Fruit fly (Drosophila melanogaster) whole organism, embryonic: ENCODE measurements around the gene AIMP2.

ENCODE experiments used
- ATbp ChIP-seq: fragments of 200-800 bp; sonication (Bioruptor generic); optimal IDR thresholded peaks from 2 replicates; lab custom pipeline; 2017; ENCODE audit warnings: missing biosample characterization, mild to moderate bottlenecking, missing genetic modification characterization, missing genetic modification reagents
- Aef1 ChIP-seq: fragments of 200-800 bp; sonication (Bioruptor generic); IDR thresholded peaks from 3 replicates; pipeline ENCODE4 v1.3.6; 2022; ENCODE audit warnings: missing biosample characterization, missing genetic modification characterization
- B-H1 ChIP-seq: fragments of 200-800 bp; sonication (Bioruptor generic); IDR thresholded peaks from 3 replicates; pipeline ENCODE4 v1.3.6; 2022; ENCODE audit warnings: missing biosample characterization, missing genetic modification characterization
- CG10147 ChIP-seq: fragments of 200-800 bp; sonication (Bioruptor generic); optimal IDR thresholded peaks from 2 replicates; lab custom pipeline; 2019; ENCODE audit warnings: missing biosample characterization, mild to moderate bottlenecking, missing genetic modification characterization, moderate library complexity
- CG10274 ChIP-seq: fragments of 200-800 bp; sonication (Bioruptor generic); optimal IDR thresholded peaks from 3 replicates; lab custom pipeline; 2017; ENCODE audit warnings: missing biosample characterization, mild to moderate bottlenecking, missing genetic modification characterization
- CG10959 ChIP-seq: fragments of 200-800 bp; sonication (Bioruptor generic); IDR thresholded peaks from 2 replicates; pipeline ENCODE4 v1.3.6; 2022; ENCODE audit warnings: missing biosample characterization, missing genetic modification characterization
- CG11247 ChIP-seq: fragments of 200-800 bp; sonication (Bioruptor generic); IDR thresholded peaks from 2 replicates; pipeline ENCODE4 v1.3.6; 2022; ENCODE audit warnings: missing biosample characterization, missing genetic modification characterization
- CG11456 ChIP-seq: fragments of 200-800 bp; sonication (Bioruptor generic); IDR thresholded peaks from 3 replicates; pipeline ENCODE4 v1.3.6; 2022; ENCODE audit warnings: missing biosample characterization, missing genetic modification characterization
- CG11504 ChIP-seq: fragments of 200-800 bp; sonication (Bioruptor generic); optimal IDR thresholded peaks from 3 replicates; lab custom pipeline; 2019; ENCODE audit warnings: missing biosample characterization, mild to moderate bottlenecking, missing genetic modification characterization, moderate library complexity
- CG1233 ChIP-seq: fragments of 200-800 bp; sonication (Bioruptor generic); optimal IDR thresholded peaks from 4 replicates; lab custom pipeline; 2018; ENCODE audit warnings: missing biosample characterization, mild to moderate bottlenecking, missing genetic modification characterization
- CG13624 ChIP-seq: fragments of 200-800 bp; sonication (Bioruptor generic); optimal IDR thresholded peaks from 2 replicates; lab custom pipeline; 2016; ENCODE audit warnings: missing biosample characterization, missing genetic modification characterization
- CG14014 ChIP-seq: fragments of 200-800 bp; sonication (Bioruptor generic); IDR thresholded peaks from 2 replicates; pipeline ENCODE4 v1.3.6; 2022; ENCODE audit warnings: missing biosample characterization, missing genetic modification characterization
- CG15269 ChIP-seq: fragments of 200-800 bp; sonication (Bioruptor generic); optimal IDR thresholded peaks from 2 replicates; lab custom pipeline; 2018; ENCODE audit warnings: missing biosample characterization, mild to moderate bottlenecking, missing genetic modification characterization, moderate library complexity
- CG1602 ChIP-seq: fragments of 200-800 bp; sonication (Bioruptor generic); optimal IDR thresholded peaks from 3 replicates; lab custom pipeline; 2016; ENCODE audit warnings: missing biosample characterization, missing genetic modification characterization
- CG17802 ChIP-seq: fragments of 200-800 bp; sonication (Bioruptor generic); optimal IDR thresholded peaks from 2 replicates; lab custom pipeline; 2018; ENCODE audit warnings: missing biosample characterization, mild to moderate bottlenecking, missing genetic modification characterization, moderate library complexity
- CG18599 ChIP-seq: fragments of 200-800 bp; sonication (Bioruptor generic); optimal IDR thresholded peaks from 3 replicates; lab custom pipeline; 2017; ENCODE audit warnings: missing biosample characterization, missing genetic modification characterization, mild to moderate bottlenecking, moderate library complexity, missing genetic modification reagents
- CG2202 ChIP-seq: fragments of 200-800 bp; sonication (Bioruptor generic); optimal IDR thresholded peaks from 2 replicates; lab custom pipeline; 2018; ENCODE audit warnings: missing biosample characterization, mild to moderate bottlenecking, missing genetic modification characterization
- CG33557 ChIP-seq: fragments of 200-800 bp; sonication (Bioruptor generic); optimal IDR thresholded peaks from 2 replicates; lab custom pipeline; 2019; ENCODE audit warnings: missing biosample characterization, mild to moderate bottlenecking, missing genetic modification characterization, moderate library complexity
- CG4404 ChIP-seq: fragments of 200-800 bp; sonication (Bioruptor generic); IDR thresholded peaks from 2 replicates; pipeline ENCODE4 v1.3.6; 2022; ENCODE audit warnings: missing biosample characterization, missing genetic modification characterization
- CG4424 ChIP-seq: fragments of 200-800 bp; sonication (Bioruptor generic); optimal IDR thresholded peaks from 3 replicates; lab custom pipeline; 2016; ENCODE audit warnings: missing biosample characterization, missing genetic modification characterization
- CG6272 ChIP-seq: fragments of 200-800 bp; sonication (Bioruptor generic); IDR thresholded peaks from 2 replicates; pipeline ENCODE4 v1.3.6; 2022; ENCODE audit warnings: missing biosample characterization, missing genetic modification characterization
- CG7839 ChIP-seq: fragments of 200-800 bp; sonication (Bioruptor generic); optimal IDR thresholded peaks from 3 replicates; lab custom pipeline; 2018; ENCODE audit warnings: missing biosample characterization, mild to moderate bottlenecking, missing genetic modification characterization, moderate library complexity
- CG8388 ChIP-seq: fragments of 200-800 bp; sonication (Bioruptor generic); optimal IDR thresholded peaks from 2 replicates; lab custom pipeline; 2019; ENCODE audit warnings: missing biosample characterization, mild to moderate bottlenecking, missing genetic modification characterization, moderate library complexity
- CG9797 ChIP-seq: fragments of 200-800 bp; sonication (Bioruptor generic); optimal IDR thresholded peaks from 3 replicates; lab custom pipeline; 2018; ENCODE audit warnings: missing biosample characterization, mild to moderate bottlenecking, missing genetic modification characterization
- D19A ChIP-seq: fragments of 200-800 bp; optimal IDR thresholded peaks from 3 replicates; lab custom pipeline; 2019; ENCODE audit warnings: missing biosample characterization, mild to moderate bottlenecking, missing genetic modification characterization, moderate library complexity
- Deaf1 ChIP-seq: fragments of 200-800 bp; optimal IDR thresholded peaks from 3 replicates; lab custom pipeline; 2019; ENCODE audit warnings: missing biosample characterization, mild to moderate bottlenecking, missing genetic modification characterization, moderate library complexity
- Ets65A ChIP-seq: fragments of 200-800 bp; sonication (Bioruptor generic); peaks from one replicate; lab custom pipeline; 2016; ENCODE audit warnings: missing biosample characterization, missing genetic modification characterization
- Hey ChIP-seq: fragments of 200-800 bp; sonication (Bioruptor generic); optimal IDR thresholded peaks from 3 replicates; lab custom pipeline; 2018; ENCODE audit warnings: missing biosample characterization, mild to moderate bottlenecking, missing genetic modification characterization
- Nf-YA ChIP-seq: fragments of 200-800 bp; sonication (Bioruptor generic); IDR thresholded peaks from 2 replicates; pipeline ENCODE4 v1.3.6; 2022; ENCODE audit warnings: missing biosample characterization, missing genetic modification characterization
- Nf-YB ChIP-seq: fragments of 200-800 bp; sonication (Bioruptor generic); optimal IDR thresholded peaks from 3 replicates; lab custom pipeline; 2019; ENCODE audit warnings: missing biosample characterization, mild to moderate bottlenecking, missing genetic modification characterization, moderate library complexity
- Pdp1 ChIP-seq, 2 experiments: fragments of 200-800 bp; sonication (Bioruptor generic); optimal IDR thresholded peaks; 3 replicates each; lab custom pipeline; 2016; ENCODE audit warnings: missing biosample characterization in 2 of 2, missing genetic modification characterization in 2 of 2, mild to moderate bottlenecking in 1 of 2, moderate library complexity in 1 of 2
- Vsx1 ChIP-seq: fragments of 200-800 bp; sonication (Bioruptor generic); optimal IDR thresholded peaks from 2 replicates; lab custom pipeline; 2017; ENCODE audit warnings: missing biosample characterization, mild to moderate bottlenecking, missing genetic modification characterization, missing genetic modification reagents
- bigmax ChIP-seq: fragments of 200-800 bp; sonication (Bioruptor generic); optimal IDR thresholded peaks from 2 replicates; lab custom pipeline; 2018; ENCODE audit warnings: missing biosample characterization, mild to moderate bottlenecking, missing genetic modification characterization
- cad ChIP-seq: fragments of >200 bp; optimal IDR thresholded peaks from 2 replicates; lab custom pipeline; 2017; ENCODE audit warnings: missing biosample characterization, missing genetic modification characterization
- ems ChIP-seq: fragments of 200-800 bp; sonication (Bioruptor generic); optimal IDR thresholded peaks from 3 replicates; lab custom pipeline; 2016; ENCODE audit warnings: missing biosample characterization, missing genetic modification characterization
- eyg ChIP-seq: fragments of 200-800 bp; sonication (Bioruptor generic); optimal IDR thresholded peaks from 3 replicates; lab custom pipeline; 2016; ENCODE audit warnings: missing biosample characterization, missing genetic modification characterization
- kay ChIP-seq: fragments of 200-800 bp; sonication (Bioruptor generic); optimal IDR thresholded peaks from 2 replicates; lab custom pipeline; 2016; ENCODE audit warnings: missing biosample characterization, missing genetic modification characterization
- knrl ChIP-seq: fragments of 200-800 bp; sonication (Bioruptor generic); IDR thresholded peaks from 3 replicates; pipeline ENCODE4 v1.3.6; 2022; ENCODE audit warnings: missing biosample characterization, missing genetic modification characterization; ENCODE audit not compliant: partially characterized antibody
- mld ChIP-seq: fragments of 200-800 bp; sonication (Bioruptor generic); IDR thresholded peaks from 3 replicates; pipeline ENCODE4 v1.3.6; 2022; ENCODE audit warnings: missing biosample characterization, missing genetic modification characterization; ENCODE audit not compliant: partially characterized antibody
- nau ChIP-seq: fragments of 200-800 bp; sonication (Bioruptor generic); optimal IDR thresholded peaks from 3 replicates; lab custom pipeline; 2017; ENCODE audit warnings: missing biosample characterization, mild to moderate bottlenecking, missing genetic modification characterization, missing genetic modification reagents
- nerfin-2 ChIP-seq: fragments of 200-800 bp; sonication (Bioruptor generic); IDR thresholded peaks from 2 replicates; pipeline ENCODE4 v1.3.6; 2022; ENCODE audit warnings: missing biosample characterization, missing genetic modification characterization; ENCODE audit not compliant: partially characterized antibody
- nmo ChIP-seq: fragments of 200-800 bp; sonication (Bioruptor generic); optimal IDR thresholded peaks from 2 replicates; lab custom pipeline; 2018; ENCODE audit warnings: missing biosample characterization, mild to moderate bottlenecking, missing genetic modification characterization, moderate library complexity
- odd ChIP-seq: fragments of 200-800 bp; sonication (Bioruptor generic); optimal IDR thresholded peaks from 2 replicates; lab custom pipeline; 2017; ENCODE audit warnings: missing biosample characterization, mild to moderate bottlenecking, missing genetic modification characterization
- run ChIP-seq: fragments of 200-800 bp; sonication (Bioruptor generic); optimal IDR thresholded peaks from 3 replicates; lab custom pipeline; 2018; ENCODE audit warnings: missing biosample characterization, mild to moderate bottlenecking, missing genetic modification characterization
- sisA ChIP-seq: fragments of 200-800 bp; sonication (Bioruptor generic); IDR thresholded peaks from 2 replicates; pipeline ENCODE4 v1.3.6; 2022; ENCODE audit warnings: missing biosample characterization, missing genetic modification characterization
- so ChIP-seq: fragments of 200-800 bp; sonication (Bioruptor generic); IDR thresholded peaks from 3 replicates; pipeline ENCODE4 v1.3.6; 2022; ENCODE audit warnings: missing biosample characterization, missing genetic modification characterization
- stc ChIP-seq: fragments of 200-800 bp; sonication (Bioruptor generic); IDR thresholded peaks from 2 replicates; pipeline ENCODE4 v1.3.6; 2022; ENCODE audit warnings: missing biosample characterization, missing genetic modification characterization
- wdn ChIP-seq: fragments of 200-800 bp; sonication (Bioruptor generic); IDR thresholded peaks from 2 replicates; pipeline ENCODE4 v1.3.6; 2022; ENCODE audit warnings: missing biosample characterization, missing genetic modification characterization
- yki ChIP-seq: fragments of >200 bp; optimal IDR thresholded peaks from 3 replicates; lab custom pipeline; 2018
- z ChIP-seq: fragments of 200-800 bp; sonication (Bioruptor generic); IDR thresholded peaks from 3 replicates; pipeline ENCODE4 v1.3.6; 2022; ENCODE audit warnings: missing biosample characterization, missing genetic modification characterization
- zen2 ChIP-seq: fragments of 200-800 bp; sonication (Bioruptor generic); IDR thresholded peaks from 3 replicates; pipeline ENCODE4 v1.3.6; 2022; ENCODE audit warnings: missing biosample characterization, missing genetic modification characterization; ENCODE audit not compliant: partially characterized antibody
- zfh1 ChIP-seq: fragments of 200-800 bp; sonication (Bioruptor generic); IDR thresholded peaks from 3 replicates; pipeline ENCODE4 v1.3.6; 2022; ENCODE audit warnings: missing biosample characterization, missing genetic modification characterization

AIMP2 gene

DNA sequence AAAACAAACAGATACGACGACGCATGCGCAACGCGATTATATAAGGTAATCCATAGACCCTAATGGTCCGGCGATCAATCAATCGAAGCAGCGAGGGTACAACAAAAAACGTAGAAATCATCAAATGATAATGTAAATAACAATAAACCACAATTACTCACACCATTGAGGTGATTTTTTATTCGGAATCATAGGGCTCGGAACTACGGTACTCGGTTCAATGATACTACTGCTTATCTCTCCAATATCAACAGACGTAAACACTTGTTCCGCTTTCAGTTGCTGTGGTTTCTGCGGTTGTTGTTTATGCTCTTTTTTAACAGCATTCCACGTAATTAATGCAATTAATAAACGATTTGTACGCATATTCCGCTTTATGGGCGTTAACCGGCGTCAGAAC lies 14.5 kb downstream of the AIMP2 start (continued):
- TF ChIP-seq CG10274 (no peak), run (tag; lab: Kevin White, UChicago) (peak; percentile 46), CG4424 (GFP tag; lab: Kevin White, UChicago) (no peak), CG2202 (no peak), CG14014 (GFP tag; lab: Robert Waterston, UW) (no peak), CG4404 (GFP tag; lab: Robert Waterston, UW) (no peak), CG9797 (no peak), bigmax (GFP tag; lab: Kevin White, UChicago) (no peak), cad (GFP tag; lab: Kevin White, UChicago) (no peak), CG1233 (GFP tag; lab: Kevin White, UChicago) (no peak), wdn (no peak), stc (no peak), ems (GFP tag; lab: Kevin White, UChicago) (no peak), Aef1 (GFP tag; lab: Robert Waterston, UW) (no peak), odd (GFP tag; lab: Kevin White, UChicago) (no peak), D19A (no peak), CG8388 (no peak), CG15269 (peak; percentile 19), zfh1 (GFP tag; lab: Robert Waterston, UW) (no peak), eyg (GFP tag; lab: Kevin White, UChicago) (no peak), CG33557 (GFP tag; lab: Kevin White, UChicago) (no peak), nau (GFP tag; lab: Kevin White, UChicago) (no peak), CG13624 (GFP tag; lab: Kevin White, UChicago) (no peak), Pdp1 (GFP tag; optimal IDR thresholded peaks at IDR 0.05; lab: Kevin White, UChicago) (peak in 1 of 2 experiments; percentile 96), Deaf1 (tag; lab: Kevin White, UChicago) (peak; percentile 1), mld (GFP tag; lab: Robert Waterston, UW) (no peak), Nf-YA (GFP tag; lab: Robert Waterston, UW) (no peak), Ets65A (GFP tag; lab: Kevin White, UChicago) (no peak), CG11247 (GFP tag; lab: Robert Waterston, UW) (no peak), nerfin-2 (no peak), zen2 (GFP tag; lab: Robert Waterston, UW) (no peak), so (GFP tag; lab: Robert Waterston, UW) (no peak), ATbp (GFP tag; lab: Kevin White, UChicago) (no peak), kay (GFP tag; lab: Kevin White, UChicago) (no peak), CG1602 (no peak), z (no peak), sisA (GFP tag; lab: Robert Waterston, UW) (no peak), CG6272 (GFP tag; lab: Robert Waterston, UW) (no peak), CG18599 (GFP tag; lab: Kevin White, UChicago) (peak; percentile 39), CG7839 (tag; lab: Kevin White, UChicago) (no peak), nmo (GFP tag; lab: Kevin White, UChicago) (no peak), Vsx1 (no peak), knrl (GFP tag; lab: Robert Waterston, UW) (no peak), CG10959 (GFP tag; lab: Robert Waterston, UW) (no peak), CG11504 (no peak), CG11456 (no peak), B-H1 (GFP tag; lab: Robert Waterston, UW) (no peak), Hey (tag; lab: Kevin White, UChicago) (no peak), CG10147 (GFP tag; lab: Kevin White, UChicago) (peak; percentile 6), CG17802 (tag; lab: Kevin White, UChicago) (no peak), Nf-YB (GFP tag; lab: Kevin White, UChicago) (no peak), yki (lab: Kevin White, UChicago) (no peak)
